Fruit fly (Drosophila melanogaster): ENCODE results near the gene Keap1.

Gene Keap1

DNA sequence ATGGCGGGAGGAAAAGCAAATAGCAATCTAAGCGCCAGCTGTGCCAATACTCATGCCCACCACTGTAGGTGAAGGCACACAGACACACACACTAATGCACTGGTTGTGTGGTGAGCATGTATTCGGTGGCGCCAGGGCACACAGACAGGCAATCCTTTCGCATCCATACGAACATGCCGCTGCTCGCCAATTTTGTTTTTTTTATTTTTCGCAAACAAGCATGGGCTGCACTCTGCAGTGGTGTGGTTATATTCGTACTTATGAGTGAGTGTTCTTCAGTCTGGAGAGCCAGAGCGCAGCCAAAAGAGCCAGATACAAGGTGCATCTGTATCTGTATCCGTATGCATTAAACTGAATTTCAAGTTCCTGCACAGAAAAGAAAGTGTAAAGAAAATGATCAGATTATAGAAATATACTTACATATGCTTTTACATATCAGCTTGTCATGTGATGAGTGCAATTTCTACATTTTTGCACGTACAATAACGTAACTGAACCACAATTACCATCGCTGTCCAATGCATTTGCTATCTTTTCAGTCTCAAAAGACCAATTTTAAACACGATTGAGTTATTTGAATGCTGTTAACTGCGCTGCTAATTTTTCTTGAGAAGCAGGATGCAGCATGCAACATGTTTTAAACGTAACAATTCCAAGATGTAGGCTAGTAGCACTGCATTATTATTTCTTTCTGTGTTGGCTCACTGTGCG, 20.5 kb downstream of the Keap1 start (continued):
- TF ChIP-seq cg (GFP tag; optimal IDR thresholded peaks at IDR 0.05) (peak; percentile 66), sna (GFP tag; IDR thresholded peaks at IDR 0.05; ENCODE audit: partially characterized antibody) (no peak), CG10274 (GFP tag; optimal IDR thresholded peaks at IDR 0.05) (no peak), inv (GFP tag; IDR thresholded peaks at IDR 0.05; ENCODE audit: partially characterized antibody) (no peak), Xrp1 (GFP tag; IDR thresholded peaks at IDR 0.05) (0 out of 2 replicates have a peak, but pooled peaks have one; percentile 20), CG8388 (GFP tag; optimal IDR thresholded peaks at IDR 0.05) (peak; percentile 8), dmrt11E (tag; optimal IDR thresholded peaks at IDR 0.05) (peak; percentile 18), CG18476 (GFP tag; optimal IDR thresholded peaks at IDR 0.05) (no peak), gfzf (GFP tag; optimal IDR thresholded peaks at IDR 0.05) (no peak), wor (GFP tag; IDR thresholded peaks at IDR 0.05) (no peak), sens (GFP tag) (peak; percentile 90), vvl (GFP tag; IDR thresholded peaks at IDR 0.05) (no peak), wek (GFP tag; optimal IDR thresholded peaks at IDR 0.05) (no peak), Xbp1 (GFP tag; optimal IDR thresholded peaks at IDR 0.05) (peak; percentile 31), Blimp-1 (GFP tag; optimal IDR thresholded peaks at IDR 0.05) (peak; percentile 35), Optix (GFP tag; IDR thresholded peaks at IDR 0.05) (no peak), pum (GFP tag; optimal IDR thresholded peaks at IDR 0.05) (no peak), CG12219 (GFP tag; optimal IDR thresholded peaks at IDR 0.05) (peak; percentile 9), hth (optimal IDR thresholded peaks at IDR 0.05) (no peak), CG2875 (GFP tag; optimal IDR thresholded peaks at IDR 0.05) (peak; percentile 47), knrl (GFP tag; IDR thresholded peaks at IDR 0.05; ENCODE audit: partially characterized antibody) (no peak), ssp (GFP tag; IDR thresholded peaks at IDR 0.05) (no peak), Asciz (GFP tag; optimal IDR thresholded peaks at IDR 0.05) (peak; percentile 24), CG6254 (GFP tag; optimal IDR thresholded peaks at IDR 0.05) (peak; percentile 35), CG13624 (GFP tag; optimal IDR thresholded peaks at IDR 0.05) (no peak), Usf (GFP tag; optimal IDR thresholded peaks at IDR 0.05) (no peak), phol (tag; optimal IDR thresholded peaks at IDR 0.05) (peak; percentile 49), eyg (GFP tag; optimal IDR thresholded peaks at IDR 0.05) (no peak), CG17829 (tag; optimal IDR thresholded peaks at IDR 0.05) (no peak), CG1647 (GFP tag; optimal IDR thresholded peaks at IDR 0.05) (no peak), sug (tag; optimal IDR thresholded peaks at IDR 0.05) (no peak), nom (GFP tag; optimal IDR thresholded peaks at IDR 0.05) (peak; percentile 59), so (GFP tag; IDR thresholded peaks at IDR 0.05) (no peak), CG12942 (GFP tag; optimal IDR thresholded peaks at IDR 0.05) (no peak), Jarid2 (GFP tag; optimal IDR thresholded peaks at IDR 0.05) (peak; percentile 5), eve (GFP tag; optimal IDR thresholded peaks at IDR 0.05) (peak in 1 of 2 experiments; percentile 60), CG10267 (tag; optimal IDR thresholded peaks at IDR 0.05) (no peak), CG15696 (tag; optimal IDR thresholded peaks at IDR 0.05) (no peak), CG8290 (GFP tag; optimal IDR thresholded peaks at IDR 0.05) (no peak), CG8290 (tag; optimal IDR thresholded peaks at IDR 0.05) (peak in 1 of 2 experiments; percentile 32), CG2712 (tag; optimal IDR thresholded peaks at IDR 0.05) (peak; percentile 4), E2f2 (GFP tag; IDR thresholded peaks at IDR 0.05) (no peak), CG17186 (GFP tag; optimal IDR thresholded peaks at IDR 0.05) (no peak), unpg (GFP tag; optimal IDR thresholded peaks at IDR 0.05) (no peak), CG10979 (tag; optimal IDR thresholded peaks at IDR 0.05) (peak; percentile 38), Sin3A (optimal IDR thresholded peaks at IDR 0.05) (no peak), ewg (GFP tag; optimal IDR thresholded peaks at IDR 0.05) (peak; percentile 46), tll (GFP tag; optimal IDR thresholded peaks at IDR 0.05) (no peak), CG2678 (tag; optimal IDR thresholded peaks at IDR 0.05) (peak; percentile 32)

All from whole organism, embryonic.